Fruit fly (Drosophila melanogaster) whole organism, larva: ENCODE measurements around the gene sgl.

Experiments used
- noc ChIP-seq: fragments of 200-800 bp; sonication (Bioruptor generic); optimal IDR thresholded peaks from 3 replicates; lab custom pipeline; 2019; ENCODE audit warnings: missing biosample characterization, mild to moderate bottlenecking, missing genetic modification characterization, moderate library complexity

Gene sgl

DNA sequence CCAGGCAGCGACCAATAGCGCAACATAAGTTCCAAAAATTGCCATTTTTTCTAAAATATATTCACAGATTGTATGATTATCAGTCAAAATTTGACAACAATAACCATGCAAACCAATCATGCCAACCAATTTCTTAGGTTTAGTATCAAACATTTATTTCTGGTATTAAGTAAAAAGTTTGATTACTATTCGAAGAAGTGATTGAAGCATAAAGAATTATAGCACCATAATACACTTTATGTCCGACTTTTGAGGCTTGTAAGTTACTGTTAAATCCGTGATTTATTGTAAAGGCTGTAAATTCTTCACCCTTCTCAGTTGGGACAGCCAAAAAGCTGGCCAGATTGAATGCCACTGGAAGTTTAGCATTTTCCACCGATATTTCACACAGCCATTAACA, 32.7 kb downstream of the sgl start, which contains the start of gene CG45413:
Gene CG45413 (minus strand): TSS at position 101 of the 400 bp plus-strand sequence.
- no peak for TF ChIP-seq noc (tag; lab: Kevin White, UChicago)

DNA sequence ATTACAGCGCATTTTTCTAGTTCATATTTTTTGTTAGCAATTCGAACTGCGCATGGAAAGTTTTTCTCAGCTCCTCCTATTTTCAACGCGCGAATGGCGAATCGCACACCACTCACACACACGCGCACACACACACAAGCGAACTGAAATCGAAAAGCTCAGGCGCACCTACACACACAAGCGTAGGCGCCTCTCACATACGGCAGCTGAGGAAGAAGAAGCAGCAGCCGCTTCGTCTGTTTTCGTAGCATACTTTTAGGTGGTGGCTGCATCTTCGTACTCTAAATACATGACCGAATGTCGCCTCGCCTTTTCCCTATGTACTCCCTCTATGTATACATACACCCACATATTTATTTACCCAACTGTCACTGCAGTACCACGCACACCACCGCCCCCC, 38.7 kb downstream of the sgl start:
- no peak for TF ChIP-seq noc (tag; lab: Kevin White, UChicago)

DNA sequence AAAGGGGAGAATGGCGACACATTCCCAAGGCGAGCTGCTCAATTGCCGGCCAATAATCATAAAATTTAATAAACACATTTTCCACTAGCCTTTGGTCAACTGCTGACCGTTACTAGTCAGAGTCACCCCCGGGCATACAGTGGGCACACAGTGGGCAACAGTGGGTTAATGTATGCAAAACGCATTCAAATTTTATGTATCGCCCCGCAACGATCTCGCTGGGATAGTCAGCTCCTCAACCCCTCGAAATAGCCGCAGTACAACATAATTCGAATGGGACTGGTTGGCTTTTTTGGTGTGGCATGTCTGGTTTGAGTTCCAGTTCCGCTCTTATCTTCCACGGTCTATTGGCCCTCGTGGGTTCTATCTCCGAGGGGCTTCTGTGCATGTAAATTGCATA, 45.3 kb downstream of the sgl start:
- TF ChIP-seq noc (tag; lab: Kevin White, UChicago), result no peak

DNA sequence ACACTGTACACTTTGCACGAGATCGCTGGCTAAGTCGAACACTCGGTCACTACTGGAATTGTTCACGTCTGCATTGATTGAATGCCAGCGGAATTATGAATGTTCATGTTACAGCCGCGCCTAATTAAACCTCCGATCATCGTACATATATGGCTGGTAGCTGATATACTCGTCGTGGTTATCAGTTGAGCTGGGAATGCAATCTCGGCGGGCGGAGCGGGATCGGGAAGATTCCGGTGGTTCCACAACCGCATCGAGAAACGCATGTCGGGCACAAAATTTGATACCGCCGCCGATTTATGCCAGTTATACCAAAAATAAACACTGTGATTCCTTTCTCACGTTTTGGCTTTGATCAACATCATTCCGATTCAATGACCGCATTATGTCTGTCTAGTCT, 49.8 kb downstream of the sgl start, which contains the start of gene Prat2:
Gene Prat2 (minus strand): TSS at position 101 of the 400 bp plus-strand sequence.
- no peak for TF ChIP-seq noc (tag; lab: Kevin White, UChicago)

DNA sequence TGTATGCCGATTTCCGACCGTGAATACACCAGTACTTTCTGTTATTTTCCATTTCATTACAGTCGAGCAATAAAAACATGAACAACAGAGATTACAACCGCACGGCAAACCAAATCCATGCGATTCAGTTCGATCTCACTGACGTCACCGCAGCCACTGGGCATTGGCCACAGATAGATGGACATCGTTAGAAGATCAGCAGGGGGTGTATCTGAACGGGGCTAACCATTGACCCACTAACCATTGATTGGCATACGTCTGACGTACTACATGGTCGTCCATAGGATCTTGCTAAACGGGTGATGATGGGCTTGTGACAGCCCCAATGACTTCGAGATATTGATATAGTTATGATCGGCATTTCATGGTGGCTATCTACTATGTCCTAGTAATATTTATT, 50.7 kb downstream of the sgl start:
- no peak for TF ChIP-seq noc (tag; lab: Kevin White, UChicago)

DNA sequence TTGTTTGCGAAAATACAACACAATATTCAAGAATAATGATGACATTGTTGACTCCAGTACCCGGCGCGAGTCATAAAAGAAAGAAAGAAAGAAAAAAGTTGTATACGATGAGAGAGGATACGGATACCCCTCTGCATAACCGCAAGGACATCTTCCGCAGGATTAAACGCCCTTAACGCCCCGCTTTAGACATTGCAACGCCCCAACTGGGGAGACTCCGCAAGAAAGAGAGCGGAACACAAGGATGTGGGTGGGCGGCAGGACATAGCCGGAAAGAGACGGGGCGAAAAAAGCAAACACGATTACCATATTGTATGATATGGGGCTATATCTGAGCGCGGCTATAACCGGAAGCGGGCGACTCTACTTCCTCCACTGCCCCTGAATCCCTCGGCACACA, 53.3 kb downstream of the sgl start:
- TF ChIP-seq noc (tag; lab: Kevin White, UChicago), result no peak
